Worm (Caenorhabditis elegans) whole organism, L1 larva: ENCODE results near the gene Y116A8A.150.

Source experiments
- C04F5.9 ChIP-seq: sonication (generic microtip); optimal IDR thresholded peaks from 2 replicates; lab custom pipeline; 2016; ENCODE audit warnings: missing genetic modification characterization, missing compliant biosample characterization
- C34B4.2 ChIP-seq: sonication (generic microtip); optimal IDR thresholded peaks from 2 replicates; lab custom pipeline; 2017; ENCODE audit warnings: mild to moderate bottlenecking, missing genetic modification characterization, missing compliant biosample characterization
- F16B12.6 ChIP-seq: fragments of 150-350 bp; optimal IDR thresholded peaks from 2 replicates; lab custom pipeline; 2014; ENCODE audit warnings: missing biosample characterization, missing genetic modification characterization
- Y116A8C.19 ChIP-seq: sonication (generic microtip); optimal IDR thresholded peaks from 2 replicates; lab custom pipeline; 2016; ENCODE audit warnings: missing compliant biosample characterization, missing genetic modification characterization, borderline replicate concordance
- aha-1 ChIP-seq: fragments of 150-350 bp; optimal IDR thresholded peaks from 2 replicates; lab custom pipeline; 2014; ENCODE audit warnings: missing biosample characterization, missing genetic modification characterization
- alr-1 ChIP-seq: fragments of 200-800 bp; sonication (Bioruptor generic); optimal IDR thresholded peaks from 2 replicates; lab custom pipeline; 2018; ENCODE audit warnings: borderline replicate concordance, mild to moderate bottlenecking, missing genetic modification characterization, missing compliant biosample characterization
- aly-2 ChIP-seq: fragments of 150-350 bp; optimal IDR thresholded peaks from 2 replicates; lab custom pipeline; 2014; ENCODE audit warnings: missing biosample characterization, missing genetic modification characterization
- blmp-1 ChIP-seq: fragments of 150-350 bp; optimal IDR thresholded peaks from 2 replicates; lab custom pipeline; 2014; ENCODE audit warnings: missing biosample characterization, missing genetic modification characterization
- ceh-8 ChIP-seq: fragments of 200-800 bp; sonication (Bioruptor generic); optimal IDR thresholded peaks from 2 replicates; lab custom pipeline; 2018; ENCODE audit warnings: mild to moderate bottlenecking, missing genetic modification characterization, moderate library complexity, missing compliant biosample characterization
- ceh-82 ChIP-seq, 3 experiments: fragments of 150-350 bp in 1 of 3; sonication (generic microtip) in 2 of 3; optimal IDR thresholded peaks; 2 replicates each; lab custom pipeline; 2014 to 2017; ENCODE audit warnings: missing biosample characterization in 3 of 3, missing genetic modification characterization in 3 of 3
- ceh-90 ChIP-seq: sonication (generic microtip); optimal IDR thresholded peaks from 2 replicates; lab custom pipeline; 2016; ENCODE audit warnings: missing genetic modification characterization, missing compliant biosample characterization
- dpl-1 ChIP-seq, 3 experiments: fragments of 150-350 bp in 2 of 3; sonication (generic microtip) in 1 of 3; optimal IDR thresholded peaks; 2 replicates each; lab custom pipeline; 2014 to 2017; ENCODE audit warnings: missing biosample characterization in 3 of 3, missing genetic modification characterization in 3 of 3, missing genetic modification reagents in 3 of 3
- efl-3 ChIP-seq: fragments of 200-800 bp; sonication (Bioruptor generic); optimal IDR thresholded peaks from 2 replicates; lab custom pipeline; 2018; ENCODE audit warnings: mild to moderate bottlenecking, missing genetic modification characterization, missing compliant biosample characterization
- egl-13 ChIP-seq: sonication (generic microtip); optimal IDR thresholded peaks from 2 replicates; lab custom pipeline; 2016; ENCODE audit warnings: missing genotype, missing genetic modification reagents, missing genetic modification characterization, missing compliant biosample characterization
- elt-3 ChIP-seq, 6 experiments: fragments of 150-350 bp in 1 of 6; sonication (generic microtip); optimal IDR thresholded peaks; 2 replicates each; lab custom pipeline; 2017 to 2018; ENCODE audit warnings: missing biosample characterization in 6 of 6, missing genetic modification characterization in 6 of 6, inconsistent platforms in 1 of 6
- fkh-4 ChIP-seq: sonication (generic microtip); optimal IDR thresholded peaks from 2 replicates; lab custom pipeline; 2016; ENCODE audit warnings: missing compliant biosample characterization, missing genetic modification characterization, borderline replicate concordance
- fkh-8 ChIP-seq: sonication (generic microtip); optimal IDR thresholded peaks from 2 replicates; lab custom pipeline; 2016; ENCODE audit warnings: mild to moderate bottlenecking, missing genetic modification characterization, missing compliant biosample characterization
- fos-1 ChIP-seq: fragments of 150-350 bp; optimal IDR thresholded peaks from 2 replicates; lab custom pipeline; 2014; ENCODE audit warnings: missing biosample characterization, missing genetic modification characterization
- hlh-17 ChIP-seq: fragments of 200-800 bp; sonication (Bioruptor generic); optimal IDR thresholded peaks from 2 replicates; lab custom pipeline; 2018; ENCODE audit warnings: missing genetic modification characterization, mild to moderate bottlenecking, missing compliant biosample characterization, moderate library complexity, borderline replicate concordance
- hlh-4 ChIP-seq: sonication (generic microtip); optimal IDR thresholded peaks from 2 replicates; lab custom pipeline; 2016; ENCODE audit warnings: mild to moderate bottlenecking, missing genetic modification characterization, missing compliant biosample characterization
- irx-1 ChIP-seq: sonication (generic microtip); optimal IDR thresholded peaks from 2 replicates; lab custom pipeline; 2016; ENCODE audit warnings: missing genetic modification characterization, missing compliant biosample characterization
- isw-1 ChIP-seq: fragments of 200-800 bp; sonication (Bioruptor generic); IDR thresholded peaks from 2 replicates; pipeline ENCODE4 v1.3.6; 2022; ENCODE audit warnings: missing genetic modification characterization, missing compliant biosample characterization
- lin-14 ChIP-seq: fragments of 200-800 bp; sonication (Bioruptor generic); optimal IDR thresholded peaks from 2 replicates; lab custom pipeline; 2018; ENCODE audit warnings: mild to moderate bottlenecking, missing genetic modification characterization, moderate library complexity, missing compliant biosample characterization
- lin-35 ChIP-seq, 2 experiments: fragments of 150-350 bp; optimal IDR thresholded peaks; 2 replicates each; lab custom pipeline; 2014; ENCODE audit warnings: missing biosample characterization in 2 of 2, missing genetic modification characterization in 2 of 2, missing genetic modification reagents in 2 of 2
- lin-39 ChIP-seq: fragments of 150-350 bp; optimal IDR thresholded peaks from 2 replicates; lab custom pipeline; 2014; ENCODE audit warnings: missing biosample characterization, missing genetic modification reagents, missing genetic modification characterization
- lir-3 ChIP-seq: sonication (generic microtip); optimal IDR thresholded peaks from 2 replicates; lab custom pipeline; 2016; ENCODE audit warnings: mild to moderate bottlenecking, missing genetic modification characterization, moderate library complexity, missing compliant biosample characterization; ENCODE audit not compliant: poor library complexity
- lsy-2 ChIP-seq, 2 experiments: fragments of 150-350 bp; optimal IDR thresholded peaks; 2 replicates each; lab custom pipeline; 2014; ENCODE audit warnings: missing biosample characterization in 2 of 2, missing genetic modification characterization in 2 of 2
- mab-9 ChIP-seq: fragments of 200-800 bp; sonication (Bioruptor generic); IDR thresholded peaks from 2 replicates; pipeline ENCODE4 v1.3.6; 2022; ENCODE audit warnings: missing genetic modification reagents, missing genetic modification characterization, missing compliant biosample characterization
- mdl-1 ChIP-seq, 2 experiments: fragments of 150-350 bp; optimal IDR thresholded peaks; 2 replicates each; lab custom pipeline; 2014 to 2017; ENCODE audit warnings: missing biosample characterization in 2 of 2, missing genetic modification characterization in 2 of 2, inconsistent platforms in 1 of 2
- mep-1 ChIP-seq: fragments of 150-350 bp; optimal IDR thresholded peaks from 2 replicates; lab custom pipeline; 2014; ENCODE audit warnings: missing biosample characterization, missing genetic modification characterization
- nhr-11 ChIP-seq: fragments of 150-350 bp; optimal IDR thresholded peaks from 2 replicates; lab custom pipeline; 2014; ENCODE audit warnings: missing biosample characterization, missing genetic modification characterization
- nhr-20 ChIP-seq: sonication (generic microtip); optimal IDR thresholded peaks from 2 replicates; lab custom pipeline; 2016; ENCODE audit warnings: mild to moderate bottlenecking, missing genetic modification characterization, missing compliant biosample characterization
- nhr-237 ChIP-seq: fragments of 150-350 bp; optimal IDR thresholded peaks from 2 replicates; lab custom pipeline; 2014; ENCODE audit warnings: missing biosample characterization, missing genetic modification characterization
- nhr-28 ChIP-seq: fragments of 150-350 bp; optimal IDR thresholded peaks from 2 replicates; lab custom pipeline; 2014; ENCODE audit warnings: missing biosample characterization, missing genetic modification characterization
- nhr-47 ChIP-seq: sonication (generic microtip); optimal IDR thresholded peaks from 2 replicates; lab custom pipeline; 2016; ENCODE audit warnings: mild to moderate bottlenecking, missing genetic modification characterization, moderate library complexity, missing compliant biosample characterization
- nhr-71 ChIP-seq: sonication (generic microtip); optimal IDR thresholded peaks from 2 replicates; lab custom pipeline; 2016; ENCODE audit warnings: mild to moderate bottlenecking, missing genetic modification characterization, moderate library complexity, missing compliant biosample characterization
- nhr-76 ChIP-seq: sonication (generic microtip); optimal IDR thresholded peaks from 2 replicates; lab custom pipeline; 2017; ENCODE audit warnings: missing biosample characterization, missing genetic modification characterization
- nhr-77 ChIP-seq: fragments of 150-350 bp; optimal IDR thresholded peaks from 2 replicates; lab custom pipeline; 2014; ENCODE audit warnings: missing biosample characterization, missing genetic modification characterization
- nhr-84 ChIP-seq: sonication (generic microtip); optimal IDR thresholded peaks from 2 replicates; lab custom pipeline; 2017; ENCODE audit warnings: missing biosample characterization, missing genetic modification characterization
- nhr-85 ChIP-seq: sonication (generic microtip); peaks from one replicate; lab custom pipeline; 2016; ENCODE audit warnings: missing genetic modification characterization, inconsistent platforms, missing compliant biosample characterization
- pqm-1 ChIP-seq: sonication (generic microtip); optimal IDR thresholded peaks from 3 replicates; lab custom pipeline; 2017; ENCODE audit warnings: missing biosample characterization, missing genetic modification characterization
- rnt-1 ChIP-seq: sonication (generic microtip); optimal IDR thresholded peaks from 2 replicates; lab custom pipeline; 2016; ENCODE audit warnings: mild to moderate bottlenecking, missing genetic modification characterization, moderate library complexity, missing compliant biosample characterization
- skn-1 ChIP-seq: fragments of 150-350 bp; optimal IDR thresholded peaks from 2 replicates; lab custom pipeline; 2014; ENCODE audit warnings: missing biosample characterization, missing genetic modification characterization
- snpc-4 ChIP-seq: fragments of 150-350 bp; optimal IDR thresholded peaks from 2 replicates; lab custom pipeline; 2014; ENCODE audit warnings: missing biosample characterization, missing genetic modification characterization
- sptf-1 ChIP-seq: fragments of 150-350 bp; optimal IDR thresholded peaks from 2 replicates; lab custom pipeline; 2014; ENCODE audit warnings: missing biosample characterization, missing genetic modification characterization
- sup-37 ChIP-seq: fragments of 200-800 bp; sonication (Bioruptor generic); optimal IDR thresholded peaks from 2 replicates; lab custom pipeline; 2018; ENCODE audit warnings: mild to moderate bottlenecking, missing genetic modification characterization, missing compliant biosample characterization
- swsn-7 ChIP-seq: sonication (generic microtip); optimal IDR thresholded peaks from 2 replicates; lab custom pipeline; 2016; ENCODE audit warnings: missing genetic modification characterization, missing compliant biosample characterization
- tbx-2 ChIP-seq: sonication (generic microtip); optimal IDR thresholded peaks from 2 replicates; lab custom pipeline; 2016; ENCODE audit warnings: missing genetic modification characterization, missing compliant biosample characterization
- unc-30 ChIP-seq: sonication (generic microtip); optimal IDR thresholded peaks from 2 replicates; lab custom pipeline; 2017; ENCODE audit warnings: missing biosample characterization, missing genetic modification characterization
- vab-15 ChIP-seq: sonication (generic microtip); optimal IDR thresholded peaks from 2 replicates; lab custom pipeline; 2017; ENCODE audit warnings: missing genotype, mild to moderate bottlenecking, missing genetic modification characterization, missing compliant biosample characterization
- xbp-1 ChIP-seq: sonication (generic microtip); optimal IDR thresholded peaks from 2 replicates; lab custom pipeline; 2016; ENCODE audit warnings: missing genetic modification characterization, missing compliant biosample characterization
- zag-1 ChIP-seq: fragments of 150-350 bp; optimal IDR thresholded peaks from 2 replicates; lab custom pipeline; 2014; ENCODE audit warnings: missing biosample characterization, missing genetic modification characterization
- zip-4 ChIP-seq: fragments of 200-800 bp; sonication (Bioruptor generic); optimal IDR thresholded peaks from 2 replicates; lab custom pipeline; 2018; ENCODE audit warnings: mild to moderate bottlenecking, missing genetic modification characterization, moderate library complexity, missing compliant biosample characterization
- ztf-4 ChIP-seq: fragments of 150-350 bp; optimal IDR thresholded peaks from 2 replicates; lab custom pipeline; 2014; ENCODE audit warnings: missing biosample characterization, missing genetic modification characterization

The Y116A8A.150 gene

ce11 chrIV:16865487-16865886 is 22.7 kb upstream of the Y116A8A.150 start, which contains the start of gene gtsf-1 (continued):
- TF ChIP-seq lir-3 (tag; lab: Kevin White, UChicago) (no peak), aha-1 (tag; lab: Kevin White, UChicago) (no peak), efl-3 (GFP tag; lab: Kevin White, UChicago) (no peak), nhr-77 (tag; lab: Kevin White, UChicago) (peak; percentile 47), irx-1 (tag; lab: Kevin White, UChicago) (peak; percentile 48), lin-35 (GFP tag; optimal IDR thresholded peaks at IDR 0.05; lab: Kevin White, UChicago) (peak; percentile 74 to 85), ztf-4 (tag; lab: Kevin White, UChicago) (no peak), hlh-4 (tag; lab: Kevin White, UChicago) (no peak), C04F5.9 (tag; lab: Kevin White, UChicago) (no peak), elt-3 (tag; optimal IDR thresholded peaks at IDR 0.05; lab: Kevin White, UChicago) (peak in 1 of 6 experiments; percentile 7), skn-1 (tag; lab: Kevin White, UChicago) (peak; percentile 86), rnt-1 (tag; lab: Kevin White, UChicago) (peak; percentile 92), egl-13 (tag; lab: Kevin White, UChicago) (no peak), nhr-84 (tag; lab: Kevin White, UChicago) (no peak), vab-15 (tag; lab: Kevin White, UChicago) (no peak), zag-1 (no peak), Y116A8C.19 (tag; lab: Kevin White, UChicago) (no peak), unc-30 (no peak), zip-4 (peak; percentile 1), tbx-2 (tag; lab: Kevin White, UChicago) (peak; percentile 81), blmp-1 (tag; lab: Kevin White, UChicago) (peak; percentile 49), sptf-1 (no peak), pqm-1 (tag; lab: Kevin White, UChicago) (no peak), mep-1 (tag; lab: Kevin White, UChicago) (peak; percentile 51), nhr-237 (tag; lab: Kevin White, UChicago) (no peak), aly-2 (tag; lab: Kevin White, UChicago) (no peak), alr-1 (tag; lab: Kevin White, UChicago) (no peak), fkh-8 (peak; percentile 74), nhr-85 (peak; percentile 83), nhr-28 (tag; lab: Kevin White, UChicago) (no peak), ceh-8 (GFP tag; lab: Kevin White, UChicago) (no peak), C34B4.2 (tag; lab: Kevin White, UChicago) (no peak), lsy-2 (tag; optimal IDR thresholded peaks at IDR 0.05; lab: Kevin White, UChicago) (peak; percentile 77 to 87), sup-37 (no peak), dpl-1 (GFP tag; optimal IDR thresholded peaks at IDR 0.05; lab: Kevin White, UChicago) (peak; percentile 59 to 77 (median 70)), fos-1 (tag; lab: Kevin White, UChicago) (peak; percentile 40), swsn-7 (tag; lab: Kevin White, UChicago) (peak; percentile 77), xbp-1 (tag; lab: Kevin White, UChicago) (peak; percentile 74), nhr-20 (tag; lab: Kevin White, UChicago) (peak; percentile 72), hlh-17 (no peak), ceh-90 (tag; lab: Kevin White, UChicago) (no peak), isw-1 (GFP tag; lab: Robert Waterston, UW) (peak; percentile 83), snpc-4 (no peak), lin-14 (no peak), nhr-47 (peak; percentile 81), mab-9 (GFP tag; lab: Robert Waterston, UW) (no peak), lin-39 (tag; lab: Kevin White, UChicago) (peak; percentile 55), nhr-71 (tag; lab: Kevin White, UChicago) (peak; percentile 85), fkh-4 (no peak), F16B12.6 (peak; percentile 64), nhr-76 (tag; lab: Kevin White, UChicago) (peak; percentile 54), mdl-1 (tag; optimal IDR thresholded peaks at IDR 0.05; lab: Kevin White, UChicago) (peak in 1 of 2 experiments; percentile 7), nhr-11 (tag; lab: Kevin White, UChicago) (peak; percentile 7), ceh-82 (tag; optimal IDR thresholded peaks at IDR 0.05; lab: Kevin White, UChicago) (peak; percentile 83 to 91 (median 83))
